Worm (Caenorhabditis elegans) whole organism, early embryonic: Measurements from ENCODE around the gene Y55F3C.17.

Experiments used
- ceh-36 ChIP-seq: sonication (generic microtip); optimal IDR thresholded peaks from 2 replicates; lab custom pipeline; 2016; ENCODE audit warnings: missing genetic modification characterization, inconsistent platforms, missing compliant biosample characterization
- flt-1 ChIP-seq: fragments of 200-800 bp; sonication (Bioruptor generic); IDR thresholded peaks from 2 replicates; pipeline ENCODE4 v1.3.6; 2022; ENCODE audit warnings: missing genetic modification characterization, missing compliant biosample characterization
- hnd-1 ChIP-seq: sonication (generic microtip); optimal IDR thresholded peaks from 2 replicates; lab custom pipeline; 2016; ENCODE audit warnings: missing genetic modification characterization, missing compliant biosample characterization
- sea-1 ChIP-seq: fragments of 200-800 bp; sonication (Bioruptor generic); conservative IDR thresholded peaks from 2 replicates; pipeline ENCODE4 v1.3.6; 2022; ENCODE audit warnings: missing genetic modification characterization, missing compliant biosample characterization
- tra-4 ChIP-seq: sonication (generic microtip); optimal IDR thresholded peaks from 2 replicates; lab custom pipeline; 2017; ENCODE audit warnings: missing genetic modification characterization, missing compliant biosample characterization

ce11 chrIV:741831-742230 lies 43.6 kb upstream of the Y55F3C.17 start:
- TF ChIP-seq hnd-1 (tag; lab: Kevin White, UChicago) (no peak), sea-1 (no peak), ceh-36 (no peak), tra-4 (no peak), flt-1 (GFP tag; lab: Robert Waterston, UW) (no peak)
